Fruit fly (Drosophila melanogaster): ENCODE data around the gene CG3223.

The CG3223 gene

DNA sequence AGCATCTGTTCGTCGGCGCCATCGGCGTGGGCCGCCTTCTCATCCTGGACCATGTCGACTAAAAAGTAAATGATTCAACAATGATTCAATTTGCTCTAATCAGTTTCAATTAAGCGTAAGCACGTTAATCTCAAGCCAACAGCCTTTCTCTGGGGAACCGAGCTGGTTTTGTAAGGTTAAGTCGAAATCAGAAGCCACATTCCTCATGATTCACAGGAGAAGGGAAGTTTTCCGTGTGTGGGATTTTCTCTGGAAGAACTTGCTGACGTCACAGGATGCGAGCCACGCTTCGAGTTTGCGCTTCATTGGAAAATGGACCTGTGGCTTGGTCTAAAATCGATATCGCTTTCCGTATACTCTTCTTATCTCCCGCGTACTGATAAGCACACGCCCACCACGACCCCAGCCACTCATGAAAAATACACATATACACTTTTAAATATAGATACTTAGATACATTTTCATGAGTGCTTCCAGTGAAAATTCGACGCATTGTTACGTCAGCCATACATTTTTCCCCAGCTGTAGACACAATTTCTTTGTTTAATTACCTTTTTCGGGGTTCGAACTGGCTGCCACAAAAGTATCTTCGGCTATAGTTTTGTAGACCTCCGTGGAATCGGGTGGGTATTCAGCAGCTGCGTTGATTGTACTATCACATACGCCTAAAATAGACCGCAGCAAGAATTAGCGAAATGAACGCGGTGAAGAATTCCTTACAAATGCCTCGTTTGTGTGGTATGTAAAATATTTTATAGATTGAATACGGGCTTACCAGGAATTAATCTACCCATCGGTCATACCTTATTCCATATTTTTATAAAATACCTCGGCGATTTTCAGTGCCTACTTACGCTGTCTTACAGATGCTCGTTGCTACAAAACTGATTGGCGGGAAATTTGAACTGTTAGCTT lies 31.9 kb upstream of the CG3223 start:
- TF ChIP-seq CG8478 (optimal IDR thresholded peaks at IDR 0.05) (no peak), CTCF (optimal IDR thresholded peaks at IDR 0.05) (peak in 1 of 2 experiments; percentile 50)

DNA sequence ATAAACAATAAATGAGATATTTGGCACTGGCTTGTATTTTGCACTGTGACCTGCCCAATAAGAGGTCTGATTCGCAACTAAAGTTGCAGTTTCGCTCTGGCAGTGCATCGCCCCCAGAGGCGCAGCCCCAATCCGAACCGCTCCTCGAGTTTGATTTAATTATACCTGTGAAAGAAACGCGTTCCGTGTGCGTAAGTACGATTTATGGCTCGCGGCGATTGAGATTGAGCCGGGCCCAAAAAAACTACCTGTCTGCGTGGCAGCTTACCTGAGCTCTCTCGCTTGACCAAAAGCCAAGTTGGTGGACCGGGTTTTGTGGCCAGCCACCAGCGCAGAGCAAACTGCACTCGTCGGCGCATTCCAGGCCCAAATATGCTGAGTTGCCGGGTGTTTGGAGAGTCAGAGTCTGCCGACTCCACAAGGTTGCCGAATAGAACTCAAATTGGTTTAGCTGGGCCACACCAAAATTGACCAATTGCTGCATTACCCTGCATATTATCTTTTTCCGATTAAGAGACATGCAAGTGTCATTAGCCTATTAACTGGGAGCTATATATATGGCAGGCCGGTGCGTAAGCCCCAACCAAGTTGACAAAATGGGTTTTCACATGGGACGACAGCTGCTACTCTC lies 30.7 kb upstream of the CG3223 start, which contains the start of the genes CD98hc and Os-C:
TSS of gene CD98hc (minus strand) at position 50 of the 631 bp plus-strand sequence.
TSS of gene Os-C (plus strand) at position 581 of the 631 bp plus-strand sequence.
- TF ChIP-seq CG8478 (optimal IDR thresholded peaks at IDR 0.05), result no peak

DNA sequence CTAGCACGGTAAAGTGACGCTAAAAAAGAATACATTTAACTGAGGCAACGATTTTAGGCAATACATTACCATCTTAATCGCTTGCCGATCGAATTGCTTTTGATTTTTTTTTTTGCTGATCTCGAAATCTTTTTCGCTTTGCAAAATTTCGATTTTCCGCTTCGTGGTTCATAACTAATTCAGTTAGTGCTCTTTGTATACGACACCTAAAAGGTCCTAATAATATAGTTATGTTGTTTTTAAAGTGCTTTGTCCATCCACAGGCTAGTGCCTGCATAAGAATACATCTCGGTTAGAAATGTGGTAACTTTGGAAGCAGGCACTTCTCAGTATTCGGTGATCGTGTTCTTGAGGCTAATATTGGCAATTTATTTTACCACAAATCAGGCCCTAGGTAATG lies 29.0 kb upstream of the CG3223 start, which contains the start of gene Sfp84E:
TSS of gene Sfp84E (minus strand) at position 101 of the 400 bp plus-strand sequence.
- TF ChIP-seq CG8478 (optimal IDR thresholded peaks at IDR 0.05) (no peak), CTCF (optimal IDR thresholded peaks at IDR 0.05) (no peak)

DNA sequence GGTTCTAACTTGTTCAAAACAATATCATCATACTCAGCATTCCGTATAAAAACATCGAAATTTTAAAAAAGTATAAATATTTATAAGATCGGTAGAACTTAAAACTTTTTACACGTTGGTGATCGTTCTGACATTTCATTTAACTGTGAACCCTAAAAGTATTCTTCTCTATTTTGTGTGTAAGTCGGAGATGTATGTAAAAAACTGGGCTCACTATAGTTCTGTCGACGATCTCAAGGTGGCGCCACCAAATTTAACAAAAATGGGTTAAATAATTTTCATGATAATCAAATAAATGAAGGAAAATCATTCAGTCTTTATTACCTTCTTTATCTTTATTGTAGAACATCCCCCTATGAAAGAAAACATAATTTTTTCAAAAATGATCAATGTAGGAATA lies 27.8 kb upstream of the CG3223 start:
- TF ChIP-seq CG8478 (optimal IDR thresholded peaks at IDR 0.05) (no peak), CTCF (optimal IDR thresholded peaks at IDR 0.05) (peak; percentile 80 to 92)

DNA sequence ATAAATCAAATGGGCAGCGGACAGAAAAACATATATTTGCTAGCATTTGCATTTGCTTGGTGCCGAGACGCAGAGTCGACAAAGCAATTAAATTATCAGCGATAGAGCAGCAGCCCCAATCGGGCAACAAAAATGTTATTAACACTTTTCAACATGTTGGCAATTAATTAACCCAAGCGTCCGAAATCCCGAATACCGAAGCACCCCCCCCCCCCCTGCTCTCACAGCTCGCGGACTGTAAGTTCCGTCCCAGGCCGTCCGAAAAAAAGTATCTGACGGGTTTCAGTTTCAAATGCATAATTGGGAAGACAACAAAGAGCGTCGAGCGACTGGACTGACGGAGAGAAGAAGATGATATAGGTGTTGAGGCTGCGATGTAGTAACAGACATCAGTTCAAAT lies 18.9 kb upstream of the CG3223 start:
- TF ChIP-seq CTCF (optimal IDR thresholded peaks at IDR 0.05) (no peak), CG8478 (optimal IDR thresholded peaks at IDR 0.05) (no peak)

DNA sequence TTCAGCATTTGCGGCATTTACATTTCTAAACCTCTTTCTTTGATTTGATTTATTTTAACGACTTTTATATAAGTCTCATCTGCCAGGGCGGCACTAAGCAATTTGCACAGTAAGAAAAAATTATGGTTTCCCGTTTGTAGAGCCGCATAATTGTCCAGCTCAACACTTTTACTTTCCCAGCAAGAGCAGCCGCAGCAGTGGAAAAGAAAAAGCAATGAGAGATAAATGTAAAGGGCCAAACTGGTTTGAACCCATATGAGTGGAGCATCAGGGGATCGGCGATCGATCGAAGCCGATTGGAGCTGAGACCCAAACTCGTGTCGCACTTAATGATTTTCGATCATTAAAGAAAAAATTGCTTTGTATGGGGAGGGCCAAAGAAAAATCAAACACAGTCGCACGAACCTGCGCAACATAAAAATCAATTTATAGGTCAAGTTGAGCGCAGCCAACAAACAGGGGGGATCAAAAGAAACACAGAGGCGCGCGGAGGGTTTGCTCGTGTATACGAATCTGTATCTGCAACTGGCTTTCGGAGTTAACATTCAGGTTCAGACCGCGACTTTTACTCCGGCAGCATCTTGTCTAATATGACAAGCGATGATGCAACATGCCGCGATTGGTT lies 18.3 kb upstream of the CG3223 start:
- TF ChIP-seq CG8478 (optimal IDR thresholded peaks at IDR 0.05) (no peak), CTCF (optimal IDR thresholded peaks at IDR 0.05) (no peak)

DNA sequence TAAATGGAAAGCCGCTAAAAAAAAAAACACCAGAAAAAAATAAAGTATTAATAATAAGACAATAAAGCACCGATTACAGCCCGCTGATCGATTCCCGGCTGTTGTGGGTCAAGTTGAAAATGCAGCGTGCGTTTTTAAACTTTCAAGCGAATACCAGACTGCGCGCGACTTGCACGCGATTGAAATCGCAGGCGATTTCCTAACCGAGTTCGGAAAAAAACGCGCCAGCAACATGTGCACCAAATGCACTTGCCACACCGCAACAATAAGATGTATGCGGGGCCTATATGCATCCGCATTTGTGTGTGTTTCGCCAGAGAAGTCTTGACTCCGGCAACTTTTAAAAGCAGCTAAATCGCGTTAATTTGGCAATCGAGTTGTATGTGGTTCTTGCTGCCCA lies 17.8 kb upstream of the CG3223 start:
- TF ChIP-seq CG8478 (optimal IDR thresholded peaks at IDR 0.05) (no peak), CTCF (optimal IDR thresholded peaks at IDR 0.05) (no peak)

DNA sequence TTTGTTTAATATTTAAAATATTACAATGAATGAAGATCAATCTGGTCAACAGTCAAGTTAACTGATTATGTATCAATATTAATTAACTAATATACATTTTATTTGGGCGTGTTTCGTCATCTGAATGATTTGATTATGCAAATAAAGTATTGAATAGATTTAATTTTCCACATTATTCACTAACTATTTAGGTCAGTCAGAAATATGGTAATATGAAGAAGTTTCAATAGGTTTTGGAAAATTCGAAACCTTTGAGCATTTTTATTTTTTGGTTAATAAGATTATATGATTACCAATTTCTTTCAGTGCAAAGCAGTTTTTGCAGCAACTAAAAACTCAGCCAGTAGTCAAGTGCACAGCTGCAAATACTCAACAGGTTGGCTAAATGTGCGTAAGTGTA lies 17.1 kb upstream of the CG3223 start:
- TF ChIP-seq CTCF (optimal IDR thresholded peaks at IDR 0.05) (no peak), CG8478 (optimal IDR thresholded peaks at IDR 0.05) (no peak)

DNA sequence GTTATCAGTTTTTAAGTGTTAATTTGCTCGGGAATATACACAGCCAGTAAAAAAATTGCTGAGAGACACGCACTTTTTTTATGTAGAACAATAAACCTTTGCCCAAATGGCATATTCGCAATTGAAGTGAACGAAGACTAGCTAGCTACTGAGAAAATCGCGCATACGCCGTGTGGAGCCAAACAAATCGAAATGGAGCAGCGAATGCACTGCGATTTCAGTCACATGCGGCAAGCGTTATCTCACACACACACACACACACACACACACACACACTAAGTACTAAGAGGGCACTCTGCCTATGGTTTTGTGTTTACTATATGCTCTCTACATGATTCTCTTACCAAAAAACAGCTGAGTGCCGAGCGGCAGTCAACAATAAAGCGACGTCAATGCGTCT lies 15.7 kb upstream of the CG3223 start:
- TF ChIP-seq CG8478 (optimal IDR thresholded peaks at IDR 0.05) (no peak), CTCF (optimal IDR thresholded peaks at IDR 0.05) (no peak)

DNA sequence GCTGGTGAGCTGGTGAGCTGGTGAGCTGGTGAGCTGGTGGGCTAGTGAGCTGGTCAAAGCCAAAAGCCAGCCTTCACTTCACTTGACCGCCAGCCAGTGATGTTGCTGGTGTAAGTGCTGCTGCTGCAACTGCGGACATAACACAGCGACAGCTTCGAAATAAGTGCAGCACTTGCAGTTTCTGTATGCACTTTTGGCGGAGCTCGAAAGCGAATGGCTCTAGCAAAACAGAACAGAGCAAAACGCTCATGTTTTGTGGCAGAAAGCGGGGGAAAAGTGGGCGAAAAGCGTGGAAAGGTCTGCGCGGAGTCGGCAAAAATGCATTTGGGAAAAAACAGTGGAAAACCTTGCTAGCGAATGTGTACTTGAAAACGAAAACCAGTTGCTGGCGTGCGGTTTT lies 14.6 kb upstream of the CG3223 start:
- TF ChIP-seq CG8478 (optimal IDR thresholded peaks at IDR 0.05) (no peak), CTCF (optimal IDR thresholded peaks at IDR 0.05) (no peak)

DNA sequence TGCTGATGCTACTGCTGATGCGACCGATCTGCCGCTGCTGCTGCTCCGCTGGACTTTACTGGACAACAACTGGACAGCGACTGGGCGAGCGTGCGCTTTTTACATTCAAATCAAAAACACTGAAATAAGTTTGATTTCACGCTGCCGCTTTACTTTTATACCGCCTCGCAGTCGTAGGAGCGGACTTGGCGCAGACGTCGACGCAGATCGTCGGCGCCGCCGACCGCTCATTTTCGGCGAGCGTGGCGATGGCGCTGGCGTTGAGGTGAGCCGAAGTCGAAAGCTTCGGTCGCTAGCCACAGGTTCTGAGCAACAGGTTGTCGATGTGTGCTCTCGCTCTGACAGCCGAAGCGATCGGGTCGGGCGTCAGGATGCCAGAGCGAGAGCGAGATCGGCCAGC lies 13.5 kb upstream of the CG3223 start, which contains the start of gene Elovl7:
TSS of gene Elovl7 (minus strand) at position 131 of the 400 bp plus-strand sequence.
- TF ChIP-seq CTCF (optimal IDR thresholded peaks at IDR 0.05), result no peak
- TF ChIP-seq CG8478 (optimal IDR thresholded peaks at IDR 0.05), result no peak

DNA sequence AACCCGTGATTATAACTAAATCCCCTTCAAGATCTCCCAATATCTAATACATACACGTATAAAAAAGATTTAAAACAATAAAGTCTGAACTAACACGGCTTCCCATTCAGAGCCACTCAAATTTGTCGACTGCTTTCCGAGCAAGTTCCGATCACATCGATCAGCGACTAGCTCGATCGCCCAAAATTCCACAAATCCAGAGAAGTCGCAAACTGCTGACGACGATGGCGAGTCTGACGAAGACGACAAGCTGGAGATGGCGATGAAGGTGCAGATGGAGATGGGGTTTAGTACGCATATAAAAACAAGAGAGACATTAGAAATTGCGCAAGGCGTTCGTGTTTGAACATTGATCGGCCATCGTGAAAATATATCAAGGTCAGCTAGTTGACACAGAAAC lies 10.4 kb upstream of the CG3223 start:
- TF ChIP-seq CTCF (optimal IDR thresholded peaks at IDR 0.05) (no peak), CG8478 (optimal IDR thresholded peaks at IDR 0.05) (no peak)

DNA sequence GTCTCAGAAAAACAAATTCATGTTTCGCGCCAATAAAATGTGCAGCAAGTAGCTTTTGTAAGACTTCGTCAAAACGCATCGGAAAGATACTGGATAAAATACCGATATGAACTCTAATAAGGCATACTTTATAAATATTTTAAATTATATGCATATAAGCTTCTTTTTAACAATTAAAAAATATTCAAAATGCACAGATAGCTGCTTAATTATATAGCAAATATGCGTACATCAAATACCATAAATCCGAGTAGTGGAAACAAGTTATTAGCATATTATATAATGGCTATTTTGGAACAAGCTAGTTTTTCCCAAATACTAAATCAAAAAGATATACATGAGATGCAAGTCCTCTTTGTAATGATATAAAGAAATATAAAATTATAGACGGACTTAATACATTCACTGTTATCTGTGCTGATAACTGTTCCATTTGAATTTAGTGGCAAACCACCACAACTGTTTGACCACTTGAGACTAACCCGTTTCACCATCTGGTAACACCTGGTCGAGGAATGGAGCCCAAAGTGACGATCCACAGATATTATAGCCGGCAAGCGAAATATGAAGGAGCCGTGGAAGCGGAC lies 9.6 kb upstream of the CG3223 start, which contains the start of gene PIG-H:
TSS of gene PIG-H (plus strand) at position 303 of the 587 bp plus-strand sequence.
- no peak for TF ChIP-seq CTCF (optimal IDR thresholded peaks at IDR 0.05)
- no peak for TF ChIP-seq CG8478 (optimal IDR thresholded peaks at IDR 0.05)

DNA sequence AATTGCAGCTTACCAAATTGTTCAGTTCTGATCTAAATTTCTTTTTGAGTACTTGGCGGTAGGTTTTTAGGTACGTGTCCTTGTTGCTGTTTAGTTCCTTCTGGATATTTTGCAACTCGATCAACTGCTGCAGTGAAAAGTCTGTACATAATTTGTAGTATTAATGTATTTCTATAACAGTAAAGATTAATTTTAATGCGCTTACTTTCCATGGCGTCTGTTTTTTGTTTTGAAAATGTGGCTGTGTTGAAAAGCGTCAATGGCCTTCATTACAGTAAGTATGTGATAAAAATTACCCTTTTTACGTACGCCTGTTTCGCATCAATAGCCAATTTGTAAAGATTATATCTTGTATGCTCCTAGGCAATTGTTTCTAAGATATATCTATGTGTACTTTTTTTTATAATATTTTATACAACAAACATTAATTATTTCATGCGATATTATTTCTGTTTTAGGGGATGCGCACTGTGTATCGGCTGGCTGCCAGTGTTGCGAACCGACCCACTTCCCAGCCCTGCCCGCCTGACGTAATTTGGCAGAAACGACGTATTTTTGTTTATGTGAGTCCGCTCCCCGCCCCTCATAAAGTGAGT lies 8.0 kb upstream of the CG3223 start, which contains the start of the genes Kmn2 and CG2698:
TSS of gene Kmn2 (minus strand) at position 236 of the 596 bp plus-strand sequence.
TSS of gene CG2698 (plus strand) at position 489 of the 596 bp plus-strand sequence.
- TF ChIP-seq CG8478 (optimal IDR thresholded peaks at IDR 0.05) (no peak), CTCF (optimal IDR thresholded peaks at IDR 0.05) (no peak)

Data from S2 (cell line).